Worm (Caenorhabditis elegans) whole organism, young adult: ENCODE results near the gene B0334.20.

Experiments
- B0261.1 ChIP-seq: sonication (generic microtip); optimal IDR thresholded peaks from 2 replicates; lab custom pipeline; 2016; ENCODE audit warnings: mild to moderate bottlenecking, missing genetic modification characterization, moderate library complexity, missing compliant biosample characterization
- B0336.3 ChIP-seq: fragments of 200-800 bp; sonication (Bioruptor generic); IDR thresholded peaks from 2 replicates; pipeline ENCODE4 v1.3.6; 2022; ENCODE audit warnings: missing genetic modification characterization, missing compliant biosample characterization
- C06A6.2 ChIP-seq: fragments of 200-800 bp; sonication (Bioruptor generic); conservative IDR thresholded peaks from 2 replicates; pipeline ENCODE4 v1.3.6; 2022; ENCODE audit warnings: missing genetic modification characterization, missing compliant biosample characterization
- F37B4.10 ChIP-seq: fragments of 200-800 bp; sonication (Bioruptor generic); IDR thresholded peaks from 2 replicates; pipeline ENCODE4 v1.3.6; 2022; ENCODE audit warnings: missing genetic modification characterization, missing compliant biosample characterization
- F39B2.1 ChIP-seq: fragments of 200-800 bp; sonication (Bioruptor generic); IDR thresholded peaks from 2 replicates; pipeline ENCODE4 v1.3.6; 2022; ENCODE audit warnings: missing genetic modification reagents, missing genetic modification characterization, missing compliant biosample characterization
- F55B11.4 ChIP-seq: sonication (generic microtip); optimal IDR thresholded peaks from 2 replicates; lab custom pipeline; 2016; ENCODE audit warnings: missing compliant biosample characterization, missing genetic modification characterization, borderline replicate concordance; ENCODE audit not compliant: insufficient read depth
- F57A8.1 ChIP-seq: fragments of 200-800 bp; sonication (Bioruptor generic); optimal IDR thresholded peaks from 2 replicates; lab custom pipeline; 2018; ENCODE audit warnings: mild to moderate bottlenecking, missing genetic modification characterization, moderate library complexity, missing compliant biosample characterization
- Y56A3A.18 ChIP-seq: fragments of 200-800 bp; sonication (Bioruptor generic); IDR thresholded peaks from 2 replicates; pipeline ENCODE4 v1.3.6; 2022; ENCODE audit warnings: missing genetic modification reagents, missing genetic modification characterization, missing compliant biosample characterization
- Y67H2A.10 ChIP-seq: fragments of 200-800 bp; sonication (Bioruptor generic); conservative IDR thresholded peaks from 2 replicates; pipeline ENCODE4 v1.3.6; 2022; ENCODE audit warnings: missing genetic modification reagents, missing genetic modification characterization, missing compliant biosample characterization
- Y79H2A.3 ChIP-seq: fragments of 200-800 bp; sonication (Bioruptor generic); conservative IDR thresholded peaks from 2 replicates; pipeline ENCODE4 v1.3.6; 2022; ENCODE audit warnings: missing genetic modification reagents, missing genetic modification characterization, missing compliant biosample characterization
- Y95B8A.8 ChIP-seq: fragments of 200-800 bp; sonication (Bioruptor generic); IDR thresholded peaks from 2 replicates; pipeline ENCODE4 v1.3.6; 2022; ENCODE audit warnings: missing genetic modification reagents, missing genetic modification characterization, missing compliant biosample characterization
- ama-1 ChIP-seq, 3 experiments: fragments of 150-350 bp in 1 of 3; sonication (generic microtip) in 2 of 3; optimal IDR thresholded peaks; 2 replicates each; lab custom pipeline; 2014 to 2018; ENCODE audit warnings: missing biosample characterization in 2 of 3, missing genetic modification characterization in 2 of 3, missing genetic modification reagents in 2 of 3
- attf-5 ChIP-seq: fragments of 200-800 bp; sonication (Bioruptor generic); optimal IDR thresholded peaks from 2 replicates; lab custom pipeline; 2018; ENCODE audit warnings: mild to moderate bottlenecking, missing genetic modification characterization, missing compliant biosample characterization
- ceh-58 ChIP-seq: fragments of 200-800 bp; sonication (Bioruptor generic); IDR thresholded peaks from 2 replicates; pipeline ENCODE4 v1.3.6; 2022; ENCODE audit warnings: missing genetic modification characterization, missing compliant biosample characterization
- dox-1 ChIP-seq: fragments of 200-800 bp; sonication (Bioruptor generic); IDR thresholded peaks from 2 replicates; pipeline ENCODE4 v1.3.6; 2022; ENCODE audit warnings: missing genetic modification reagents, missing genetic modification characterization, missing compliant biosample characterization
- egl-44 ChIP-seq: fragments of 200-800 bp; sonication (Bioruptor generic); IDR thresholded peaks from 2 replicates; pipeline ENCODE4 v1.3.6; 2022; ENCODE audit warnings: missing genetic modification reagents, missing genetic modification characterization, missing compliant biosample characterization
- egrh-3 ChIP-seq: fragments of 200-800 bp; sonication (Bioruptor generic); IDR thresholded peaks from 2 replicates; pipeline ENCODE4 v1.3.6; 2022; ENCODE audit warnings: missing genetic modification reagents, missing genetic modification characterization, missing compliant biosample characterization
- ekl-4 ChIP-seq: fragments of 200-800 bp; sonication (Bioruptor generic); IDR thresholded peaks from 2 replicates; pipeline ENCODE4 v1.3.6; 2022; ENCODE audit warnings: missing genetic modification reagents, missing genetic modification characterization, missing compliant biosample characterization
- hmg-1.2 ChIP-seq: fragments of 200-800 bp; sonication (Bioruptor generic); IDR thresholded peaks from 2 replicates; pipeline ENCODE4 v1.3.6; 2022; ENCODE audit warnings: missing genetic modification reagents, missing genetic modification characterization, missing compliant biosample characterization
- hsf-1 ChIP-seq: fragments of 200-800 bp; sonication (Bioruptor generic); IDR thresholded peaks from 2 replicates; pipeline ENCODE4 v1.3.6; 2022; ENCODE audit warnings: missing genetic modification reagents, missing genetic modification characterization, missing compliant biosample characterization
- let-526 ChIP-seq: fragments of 200-800 bp; sonication (Bioruptor generic); IDR thresholded peaks from 2 replicates; pipeline ENCODE4 v1.3.6; 2022; ENCODE audit warnings: missing genetic modification reagents, missing genetic modification characterization, missing compliant biosample characterization
- madf-10 ChIP-seq: sonication (generic microtip); optimal IDR thresholded peaks from 2 replicates; lab custom pipeline; 2016; ENCODE audit warnings: mild to moderate bottlenecking, missing genetic modification characterization, missing compliant biosample characterization
- madf-6 ChIP-seq: fragments of 200-800 bp; sonication (Bioruptor generic); IDR thresholded peaks from 2 replicates; pipeline ENCODE4 v1.3.6; 2022; ENCODE audit warnings: missing genetic modification reagents, missing genetic modification characterization, missing compliant biosample characterization
- madf-8 ChIP-seq: fragments of 200-800 bp; sonication (Bioruptor generic); conservative IDR thresholded peaks from 2 replicates; pipeline ENCODE4 v1.3.6; 2022; ENCODE audit warnings: missing genetic modification reagents, missing genetic modification characterization, missing compliant biosample characterization
- mel-28 ChIP-seq: sonication (generic microtip); optimal IDR thresholded peaks from 2 replicates; lab custom pipeline; 2016; ENCODE audit warnings: borderline replicate concordance, mild to moderate bottlenecking, missing genetic modification characterization, missing compliant biosample characterization
- mxl-1 ChIP-seq: sonication (generic microtip); optimal IDR thresholded peaks from 2 replicates; lab custom pipeline; 2016; ENCODE audit warnings: missing genetic modification characterization, missing compliant biosample characterization
- nhr-90 ChIP-seq: sonication (generic microtip); optimal IDR thresholded peaks from 2 replicates; lab custom pipeline; 2016; ENCODE audit warnings: missing genotype, mild to moderate bottlenecking, missing genetic modification characterization, missing compliant biosample characterization
- pbrm-1 ChIP-seq: fragments of 200-800 bp; sonication (Bioruptor generic); IDR thresholded peaks from 2 replicates; pipeline ENCODE4 v1.3.6; 2022; ENCODE audit warnings: missing genetic modification reagents, missing genetic modification characterization, missing compliant biosample characterization
- rcor-1 ChIP-seq: fragments of 200-800 bp; sonication (Bioruptor generic); IDR thresholded peaks from 2 replicates; pipeline ENCODE4 v1.3.6; 2022; ENCODE audit warnings: missing genetic modification reagents, missing genetic modification characterization, missing compliant biosample characterization
- repo-1 ChIP-seq: sonication (generic microtip); optimal IDR thresholded peaks from 2 replicates; lab custom pipeline; 2017; ENCODE audit warnings: mild to moderate bottlenecking, missing genetic modification characterization, missing compliant biosample characterization
- snpc-1.1 ChIP-seq: sonication (generic microtip); optimal IDR thresholded peaks from 2 replicates; lab custom pipeline; 2017; ENCODE audit warnings: missing genetic modification characterization, mild to moderate bottlenecking, missing compliant biosample characterization, antibody characterized with exemption, moderate library complexity, missing genotype, missing genetic modification reagents; ENCODE audit not compliant: insufficient read depth
- snpc-3.4 ChIP-seq: sonication (generic microtip); optimal IDR thresholded peaks from 2 replicates; lab custom pipeline; 2017; ENCODE audit warnings: missing genetic modification characterization, mild to moderate bottlenecking, missing compliant biosample characterization, antibody characterized with exemption, moderate library complexity, missing genotype, missing genetic modification reagents
- somi-1 ChIP-seq: fragments of 200-800 bp; sonication (Bioruptor generic); optimal IDR thresholded peaks from 2 replicates; lab custom pipeline; 2018; ENCODE audit warnings: mild to moderate bottlenecking, missing genetic modification characterization, missing compliant biosample characterization
- tbp1 ChIP-seq: fragments of 200-800 bp; sonication (Bioruptor generic); optimal IDR thresholded peaks from 2 replicates; lab custom pipeline; 2018; ENCODE audit warnings: mild to moderate bottlenecking, missing genetic modification characterization, missing compliant biosample characterization
- tbx-9 ChIP-seq: sonication (generic microtip); optimal IDR thresholded peaks from 2 replicates; lab custom pipeline; 2016; ENCODE audit warnings: borderline replicate concordance, missing genetic modification characterization, inconsistent platforms, missing compliant biosample characterization
- unc-62 ChIP-seq: fragments of 150-350 bp; optimal IDR thresholded peaks from 2 replicates; lab custom pipeline; 2014; ENCODE audit warnings: missing biosample characterization, missing genetic modification reagents, missing genetic modification characterization
- xnd-1 ChIP-seq: sonication (generic microtip); optimal IDR thresholded peaks from 2 replicates; lab custom pipeline; 2016; ENCODE audit warnings: missing genotype, missing genetic modification reagents, missing genetic modification characterization, missing compliant biosample characterization
- zfh-2 ChIP-seq: fragments of 200-800 bp; sonication (Bioruptor generic); conservative IDR thresholded peaks from 2 replicates; pipeline ENCODE4 v1.3.6; 2022; ENCODE audit warnings: missing genetic modification reagents, missing genetic modification characterization, missing compliant biosample characterization

B0334.20 gene

DNA sequence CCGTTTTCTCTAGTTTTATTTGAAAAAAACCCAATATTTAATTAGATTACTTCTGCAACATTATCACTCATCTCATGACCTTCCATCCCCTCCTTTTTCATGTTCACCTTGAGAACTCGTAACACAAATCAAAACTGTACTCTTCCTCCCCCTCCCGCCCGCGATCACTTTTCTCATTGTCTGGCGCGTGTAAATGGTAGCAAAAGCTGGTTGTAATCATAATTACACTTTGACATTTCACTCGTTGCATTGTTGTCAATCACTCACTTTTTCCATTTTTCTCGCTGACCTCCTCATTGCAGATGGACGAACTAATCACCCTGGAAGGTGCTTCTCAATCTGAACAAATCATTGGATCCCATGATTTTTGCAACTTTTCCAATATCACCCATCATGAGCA is 10.1 kb upstream of the B0334.20 start, which contains the start of gene npr-41:
TSS of gene npr-41 (plus strand) at position 301 of the 400 bp plus-strand sequence.
- TF ChIP-seq somi-1 (GFP tag; lab: Kevin White, UChicago), result no peak
- TF ChIP-seq Y95B8A.8 (GFP tag; lab: Robert Waterston, UW), result no peak

DNA sequence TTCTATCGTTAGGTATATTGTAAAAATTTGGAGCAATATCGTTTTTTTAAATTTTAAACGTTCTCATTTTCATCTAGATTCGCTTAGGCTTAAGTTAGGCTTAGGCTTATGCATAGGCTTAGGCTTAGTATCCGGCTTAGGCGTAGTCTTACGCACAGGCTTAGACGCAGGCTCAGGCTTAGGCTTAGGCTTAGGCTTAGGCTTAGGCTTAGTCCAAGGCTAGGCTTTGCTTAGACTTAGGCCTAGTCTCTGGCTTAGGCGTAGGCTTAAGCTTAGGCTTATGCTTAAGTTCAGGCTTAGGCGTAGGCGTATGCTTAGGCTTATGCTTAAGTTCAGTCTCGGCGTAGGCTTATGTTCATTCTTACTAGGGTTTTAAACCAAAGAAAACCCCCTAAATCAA is 3.5 kb upstream of the B0334.20 start:
- TF ChIP-seq let-526 (GFP tag; lab: Robert Waterston, UW) (0 out of 2 replicates have a peak, but pooled peaks have one; percentile 21), unc-62 (no peak)

- TF ChIP-seq F57A8.1, result no peak
- TF ChIP-seq snpc-3.4 (tag; lab: Kevin White, UChicago), result no peak
Observed at ce11 chrII:11501956-11502355, 1.7 kb upstream of the B0334.20 start.

- TF ChIP-seq Y67H2A.10 (GFP tag; lab: Robert Waterston, UW) (no peak), zfh-2 (GFP tag; lab: Robert Waterston, UW) (no peak), egl-44 (GFP tag; lab: Robert Waterston, UW) (no peak), mel-28 (tag; lab: Kevin White, UChicago) (no peak), ceh-58 (GFP tag; lab: Robert Waterston, UW) (no peak), B0261.1 (tag; lab: Kevin White, UChicago) (no peak), Y56A3A.18 (no peak), F39B2.1 (no peak), egrh-3 (no peak), ekl-4 (GFP tag; lab: Robert Waterston, UW) (no peak), B0336.3 (GFP tag; lab: Robert Waterston, UW) (no peak)
Observed at ce11 chrII:11497365-11497764, 2.9 kb downstream of the B0334.20 start, which contains the start of gene B0334.5. Gene B0334.5, plus strand, starts transcription at chrII:11497665.

DNA sequence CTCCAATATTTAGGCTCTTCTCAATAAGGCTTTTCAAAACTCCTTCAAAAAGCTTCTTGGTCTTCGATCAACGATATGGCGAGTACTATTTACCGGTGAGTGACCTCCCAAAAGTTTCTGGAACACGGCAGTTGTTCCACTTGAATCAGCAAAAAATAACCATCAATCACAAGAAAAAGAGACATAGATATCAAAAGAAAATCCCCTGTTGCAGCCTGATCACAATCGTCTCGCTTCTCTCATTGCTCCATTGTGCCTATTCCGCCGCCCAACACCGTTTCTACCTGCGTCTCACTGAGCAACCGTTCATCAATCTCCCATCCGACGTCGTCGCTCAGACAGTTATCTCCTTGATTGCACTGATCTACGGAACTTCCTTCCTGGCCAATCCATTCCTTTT is 3.5 kb downstream of the B0334.20 start, which contains the start of gene emc-5:
TSS of gene emc-5 (plus strand) at position 14 of the 400 bp plus-strand sequence.
- TF ChIP-seq madf-6 (GFP tag; lab: Robert Waterston, UW), result peak; percentile 36; the same call in 1 of the 2 replicates
- no peak for TF ChIP-seq Y95B8A.8 (GFP tag; lab: Robert Waterston, UW)
- no peak for TF ChIP-seq snpc-1.1
- no peak for TF ChIP-seq F39B2.1
- TF ChIP-seq hmg-1.2 (GFP tag; lab: Robert Waterston, UW), result peak; percentile 22; the same call in 1 of the 2 replicates
- no peak for TF ChIP-seq hsf-1 (GFP tag; lab: Robert Waterston, UW)
- TF ChIP-seq C06A6.2 (GFP tag; lab: Robert Waterston, UW), result no peak
- TF ChIP-seq attf-5 (GFP tag; lab: Kevin White, UChicago), result no peak
- peak; percentile 9 for TF ChIP-seq repo-1
- no peak for TF ChIP-seq F57A8.1
- peak; percentile 10 for TF ChIP-seq somi-1 (GFP tag; lab: Kevin White, UChicago)
- TF ChIP-seq dox-1 (GFP tag; lab: Robert Waterston, UW), result 0 out of 2 replicates have a peak, but pooled peaks have one; percentile 5
- no peak for TF ChIP-seq Y79H2A.3
- no peak for TF ChIP-seq mxl-1
- TF ChIP-seq B0336.3 (GFP tag; lab: Robert Waterston, UW), result no peak
- no peak for TF ChIP-seq pbrm-1 (GFP tag; lab: Robert Waterston, UW)
- TF ChIP-seq tbp1, result no peak

DNA sequence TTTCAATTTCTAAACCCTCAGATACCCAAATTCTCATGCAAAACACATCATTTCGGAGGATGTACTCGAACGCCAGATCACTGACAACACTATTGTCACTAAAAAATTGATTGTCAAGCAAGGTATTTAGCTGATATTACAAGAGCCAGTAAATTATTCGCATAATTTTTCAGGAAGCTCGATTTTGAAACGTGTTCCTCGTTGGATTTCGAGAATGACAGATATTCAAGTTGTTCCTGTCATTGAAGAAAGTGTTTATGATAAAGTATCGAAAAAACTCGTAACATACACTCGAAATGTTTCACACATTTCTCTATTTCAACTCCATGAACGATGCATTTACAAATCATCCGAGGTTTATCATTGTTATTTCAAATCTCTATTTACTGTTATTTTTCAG is 4.5 kb downstream of the B0334.20 start:
- TF ChIP-seq xnd-1 (tag; lab: Kevin White, UChicago), result no peak
- no peak for TF ChIP-seq nhr-90 (tag; lab: Kevin White, UChicago)
- TF ChIP-seq ama-1 (optimal IDR thresholded peaks at IDR 0.05; lab: Kevin White, UChicago), result no peak
- TF ChIP-seq ama-1 (GFP tag; optimal IDR thresholded peaks at IDR 0.05; lab: Kevin White, UChicago), result no peak
- TF ChIP-seq rcor-1, result no peak
- no peak for TF ChIP-seq Y56A3A.18
- no peak for TF ChIP-seq madf-8 (GFP tag; lab: Robert Waterston, UW)
- TF ChIP-seq F37B4.10 (GFP tag; lab: Robert Waterston, UW), result no peak
- TF ChIP-seq tbp1, result no peak
- no peak for TF ChIP-seq ceh-58 (GFP tag; lab: Robert Waterston, UW)
- TF ChIP-seq madf-10 (tag; lab: Kevin White, UChicago), result no peak
- no peak for TF ChIP-seq F55B11.4
- no peak for TF ChIP-seq somi-1 (GFP tag; lab: Kevin White, UChicago)
- no peak for TF ChIP-seq tbx-9 (tag; lab: Kevin White, UChicago)
